Worm (Caenorhabditis elegans) whole organism, young adult: Measurements from ENCODE around the gene ubq-1.
A peak's percentile ranks its signal among the peaks of the same experiment; 100 is the strongest.

ENCODE experiments used
- B0261.1 ChIP-seq: sonication (generic microtip); optimal IDR thresholded peaks from 2 replicates; lab custom pipeline; 2016; ENCODE audit warnings: mild to moderate bottlenecking, missing genetic modification characterization, moderate library complexity, missing compliant biosample characterization
- B0336.3 ChIP-seq: fragments of 200-800 bp; sonication (Bioruptor generic); IDR thresholded peaks from 2 replicates; pipeline ENCODE4 v1.3.6; 2022; ENCODE audit warnings: missing genetic modification characterization, missing compliant biosample characterization
- F33H1.4 ChIP-seq: fragments of 200-800 bp; sonication (Bioruptor generic); IDR thresholded peaks from 2 replicates; pipeline ENCODE4 v1.3.6; 2022; ENCODE audit warnings: missing genetic modification reagents, missing genetic modification characterization, missing compliant biosample characterization
- F37B4.10 ChIP-seq: fragments of 200-800 bp; sonication (Bioruptor generic); IDR thresholded peaks from 2 replicates; pipeline ENCODE4 v1.3.6; 2022; ENCODE audit warnings: missing genetic modification characterization, missing compliant biosample characterization
- F39B2.1 ChIP-seq: fragments of 200-800 bp; sonication (Bioruptor generic); IDR thresholded peaks from 2 replicates; pipeline ENCODE4 v1.3.6; 2022; ENCODE audit warnings: missing genetic modification reagents, missing genetic modification characterization, missing compliant biosample characterization
- F57A8.1 ChIP-seq: fragments of 200-800 bp; sonication (Bioruptor generic); optimal IDR thresholded peaks from 2 replicates; lab custom pipeline; 2018; ENCODE audit warnings: mild to moderate bottlenecking, missing genetic modification characterization, moderate library complexity, missing compliant biosample characterization
- K11D2.4 ChIP-seq: fragments of 200-800 bp; sonication (Bioruptor generic); IDR thresholded peaks from 2 replicates; pipeline ENCODE4 v1.3.6; 2022; ENCODE audit warnings: missing genetic modification reagents, missing genetic modification characterization, missing compliant biosample characterization
- T26A5.8 ChIP-seq: sonication (generic microtip); optimal IDR thresholded peaks from 2 replicates; lab custom pipeline; 2016; ENCODE audit warnings: missing genetic modification characterization, missing compliant biosample characterization
- Y79H2A.3 ChIP-seq: fragments of 200-800 bp; sonication (Bioruptor generic); conservative IDR thresholded peaks from 2 replicates; pipeline ENCODE4 v1.3.6; 2022; ENCODE audit warnings: missing genetic modification reagents, missing genetic modification characterization, missing compliant biosample characterization
- Y95B8A.8 ChIP-seq: fragments of 200-800 bp; sonication (Bioruptor generic); IDR thresholded peaks from 2 replicates; pipeline ENCODE4 v1.3.6; 2022; ENCODE audit warnings: missing genetic modification reagents, missing genetic modification characterization, missing compliant biosample characterization
- akir-1 ChIP-seq: fragments of 200-800 bp; sonication (Bioruptor generic); optimal IDR thresholded peaks from 2 replicates; lab custom pipeline; 2018; ENCODE audit warnings: mild to moderate bottlenecking, missing genetic modification characterization, moderate library complexity, missing compliant biosample characterization
- aptf-3 ChIP-seq: fragments of 200-800 bp; sonication (Bioruptor generic); IDR thresholded peaks from 2 replicates; pipeline ENCODE4 v1.3.6; 2022; ENCODE audit warnings: missing genetic modification characterization, missing compliant biosample characterization
- athp-1 ChIP-seq: sonication (generic microtip); optimal IDR thresholded peaks from 2 replicates; lab custom pipeline; 2017; ENCODE audit warnings: mild to moderate bottlenecking, missing genetic modification characterization, missing compliant biosample characterization
- attf-6 ChIP-seq: fragments of 200-800 bp; sonication (Bioruptor generic); IDR thresholded peaks from 2 replicates; pipeline ENCODE4 v1.3.6; 2022; ENCODE audit warnings: missing genetic modification reagents, missing genetic modification characterization, missing compliant biosample characterization
- cebp-2 ChIP-seq: fragments of 200-800 bp; sonication (Bioruptor generic); IDR thresholded peaks from 2 replicates; pipeline ENCODE4 v1.3.6; 2022; ENCODE audit warnings: missing genetic modification characterization, missing compliant biosample characterization
- ceh-100 ChIP-seq: fragments of 200-800 bp; sonication (Bioruptor generic); IDR thresholded peaks from 2 replicates; pipeline ENCODE4 v1.3.6; 2022; ENCODE audit warnings: missing genetic modification reagents, missing genetic modification characterization, missing compliant biosample characterization
- ceh-79 ChIP-seq: sonication (generic microtip); optimal IDR thresholded peaks from 2 replicates; lab custom pipeline; 2017; ENCODE audit warnings: mild to moderate bottlenecking, missing genetic modification characterization, missing compliant biosample characterization
- chd-7 ChIP-seq: sonication (generic microtip); optimal IDR thresholded peaks from 2 replicates; lab custom pipeline; 2016; ENCODE audit warnings: mild to moderate bottlenecking, missing genetic modification characterization, moderate library complexity, missing compliant biosample characterization
- die-1 ChIP-seq: sonication (generic microtip); optimal IDR thresholded peaks from 2 replicates; lab custom pipeline; 2016; ENCODE audit warnings: missing genotype, mild to moderate bottlenecking, missing genetic modification characterization, missing compliant biosample characterization
- dox-1 ChIP-seq: fragments of 200-800 bp; sonication (Bioruptor generic); IDR thresholded peaks from 2 replicates; pipeline ENCODE4 v1.3.6; 2022; ENCODE audit warnings: missing genetic modification reagents, missing genetic modification characterization, missing compliant biosample characterization
- dpl-1 ChIP-seq: fragments of 150-350 bp; optimal IDR thresholded peaks from 2 replicates; lab custom pipeline; 2014; ENCODE audit warnings: missing biosample characterization, missing genetic modification reagents, missing genetic modification characterization
- egl-44 ChIP-seq: fragments of 200-800 bp; sonication (Bioruptor generic); IDR thresholded peaks from 2 replicates; pipeline ENCODE4 v1.3.6; 2022; ENCODE audit warnings: missing genetic modification reagents, missing genetic modification characterization, missing compliant biosample characterization
- ekl-4 ChIP-seq: fragments of 200-800 bp; sonication (Bioruptor generic); IDR thresholded peaks from 2 replicates; pipeline ENCODE4 v1.3.6; 2022; ENCODE audit warnings: missing genetic modification reagents, missing genetic modification characterization, missing compliant biosample characterization
- him-1 ChIP-seq: sonication (generic microtip); optimal IDR thresholded peaks from 2 replicates; lab custom pipeline; 2016; ENCODE audit warnings: missing genotype, missing genetic modification reagents, missing genetic modification characterization, missing compliant biosample characterization
- hmg-20 ChIP-seq: fragments of 200-800 bp; sonication (Bioruptor generic); IDR thresholded peaks from 2 replicates; pipeline ENCODE4 v1.3.6; 2022; ENCODE audit warnings: missing genetic modification reagents, missing genetic modification characterization, missing compliant biosample characterization
- hrde-1 ChIP-seq: sonication (generic microtip); optimal IDR thresholded peaks from 2 replicates; lab custom pipeline; 2016; ENCODE audit warnings: missing genetic modification characterization, mild to moderate bottlenecking, missing compliant biosample characterization, moderate library complexity, missing genotype, missing genetic modification reagents, borderline replicate concordance
- lag-1 ChIP-seq: fragments of 200-800 bp; sonication (Bioruptor generic); IDR thresholded peaks from 2 replicates; pipeline ENCODE4 v1.3.6; 2022; ENCODE audit warnings: missing genetic modification reagents, missing genetic modification characterization, missing compliant biosample characterization
- let-607 ChIP-seq, 2 experiments: fragments of 200-800 bp in 1 of 2; sonication (Bioruptor generic) in 1 of 2; sonication (generic microtip) in 1 of 2; optimal IDR thresholded peaks; 2 replicates each; lab custom pipeline; 2016 to 2018; ENCODE audit warnings: mild to moderate bottlenecking in 2 of 2, missing compliant biosample characterization in 2 of 2, missing genetic modification characterization in 2 of 2, moderate library complexity in 2 of 2, missing genotype in 1 of 2
- lin-26 ChIP-seq: fragments of 200-800 bp; sonication (Bioruptor generic); IDR thresholded peaks from 2 replicates; pipeline ENCODE4 v1.3.6; 2022; ENCODE audit warnings: missing genetic modification reagents, missing genetic modification characterization, missing compliant biosample characterization
- lir-1 ChIP-seq: fragments of 200-800 bp; sonication (Bioruptor generic); conservative IDR thresholded peaks from 2 replicates; pipeline ENCODE4 v1.3.6; 2022; ENCODE audit warnings: missing genetic modification reagents, missing genetic modification characterization, missing compliant biosample characterization
- madf-10 ChIP-seq: sonication (generic microtip); optimal IDR thresholded peaks from 2 replicates; lab custom pipeline; 2016; ENCODE audit warnings: mild to moderate bottlenecking, missing genetic modification characterization, missing compliant biosample characterization
- madf-3 ChIP-seq: fragments of 200-800 bp; sonication (Bioruptor generic); IDR thresholded peaks from 2 replicates; pipeline ENCODE4 v1.3.6; 2022; ENCODE audit warnings: missing genetic modification reagents, missing genetic modification characterization, missing compliant biosample characterization
- madf-8 ChIP-seq: fragments of 200-800 bp; sonication (Bioruptor generic); conservative IDR thresholded peaks from 2 replicates; pipeline ENCODE4 v1.3.6; 2022; ENCODE audit warnings: missing genetic modification reagents, missing genetic modification characterization, missing compliant biosample characterization
- mcd-1 ChIP-seq: fragments of 200-800 bp; sonication (Bioruptor generic); IDR thresholded peaks from 2 replicates; pipeline ENCODE4 v1.3.6; 2022; ENCODE audit warnings: missing genetic modification reagents, missing genetic modification characterization, missing compliant biosample characterization
- mel-28 ChIP-seq: sonication (generic microtip); optimal IDR thresholded peaks from 2 replicates; lab custom pipeline; 2016; ENCODE audit warnings: borderline replicate concordance, mild to moderate bottlenecking, missing genetic modification characterization, missing compliant biosample characterization
- mxl-1 ChIP-seq: sonication (generic microtip); optimal IDR thresholded peaks from 2 replicates; lab custom pipeline; 2016; ENCODE audit warnings: missing genetic modification characterization, missing compliant biosample characterization
- nhr-179 ChIP-seq: sonication (generic microtip); optimal IDR thresholded peaks from 2 replicates; lab custom pipeline; 2016; ENCODE audit warnings: mild to moderate bottlenecking, missing genetic modification characterization, missing compliant biosample characterization
- rcor-1 ChIP-seq: fragments of 200-800 bp; sonication (Bioruptor generic); IDR thresholded peaks from 2 replicates; pipeline ENCODE4 v1.3.6; 2022; ENCODE audit warnings: missing genetic modification reagents, missing genetic modification characterization, missing compliant biosample characterization
- rpc-1 ChIP-seq, 2 experiments: fragments of 150-350 bp in 1 of 2; sonication (generic microtip) in 1 of 2; optimal IDR thresholded peaks; 2 replicates each; lab custom pipeline; 2014 to 2018; ENCODE audit warnings: missing biosample characterization in 1 of 2, missing genetic modification characterization in 1 of 2, missing genetic modification reagents in 1 of 2, missing genotype in 1 of 2
- somi-1 ChIP-seq: fragments of 200-800 bp; sonication (Bioruptor generic); optimal IDR thresholded peaks from 2 replicates; lab custom pipeline; 2018; ENCODE audit warnings: mild to moderate bottlenecking, missing genetic modification characterization, missing compliant biosample characterization
- tbx-9 ChIP-seq: sonication (generic microtip); optimal IDR thresholded peaks from 2 replicates; lab custom pipeline; 2016; ENCODE audit warnings: borderline replicate concordance, missing genetic modification characterization, inconsistent platforms, missing compliant biosample characterization
- unc-130 ChIP-seq: sonication (generic microtip); optimal IDR thresholded peaks from 2 replicates; lab custom pipeline; 2016; ENCODE audit warnings: missing genetic modification reagents, missing genetic modification characterization, missing compliant biosample characterization
- unc-62 ChIP-seq: fragments of 150-350 bp; optimal IDR thresholded peaks from 2 replicates; lab custom pipeline; 2014; ENCODE audit warnings: missing biosample characterization, missing genetic modification reagents, missing genetic modification characterization
- zim-3 ChIP-seq: sonication (generic microtip); optimal IDR thresholded peaks from 2 replicates; lab custom pipeline; 2017; ENCODE audit warnings: mild to moderate bottlenecking, missing genetic modification characterization, moderate library complexity, missing compliant biosample characterization
- ztf-26 ChIP-seq: sonication (generic microtip); optimal IDR thresholded peaks from 2 replicates; lab custom pipeline; 2017; ENCODE audit warnings: missing genetic modification characterization, missing compliant biosample characterization
- ztf-28 ChIP-seq: fragments of 200-800 bp; sonication (Bioruptor generic); IDR thresholded peaks from 2 replicates; pipeline ENCODE4 v1.3.6; 2022; ENCODE audit warnings: missing genetic modification reagents, missing genetic modification characterization, missing compliant biosample characterization
- ztf-6 ChIP-seq: fragments of 200-800 bp; sonication (Bioruptor generic); IDR thresholded peaks from 2 replicates; pipeline ENCODE4 v1.3.6; 2022; ENCODE audit warnings: missing genetic modification reagents, missing genetic modification characterization, missing compliant biosample characterization

ubq-1 gene

DNA sequence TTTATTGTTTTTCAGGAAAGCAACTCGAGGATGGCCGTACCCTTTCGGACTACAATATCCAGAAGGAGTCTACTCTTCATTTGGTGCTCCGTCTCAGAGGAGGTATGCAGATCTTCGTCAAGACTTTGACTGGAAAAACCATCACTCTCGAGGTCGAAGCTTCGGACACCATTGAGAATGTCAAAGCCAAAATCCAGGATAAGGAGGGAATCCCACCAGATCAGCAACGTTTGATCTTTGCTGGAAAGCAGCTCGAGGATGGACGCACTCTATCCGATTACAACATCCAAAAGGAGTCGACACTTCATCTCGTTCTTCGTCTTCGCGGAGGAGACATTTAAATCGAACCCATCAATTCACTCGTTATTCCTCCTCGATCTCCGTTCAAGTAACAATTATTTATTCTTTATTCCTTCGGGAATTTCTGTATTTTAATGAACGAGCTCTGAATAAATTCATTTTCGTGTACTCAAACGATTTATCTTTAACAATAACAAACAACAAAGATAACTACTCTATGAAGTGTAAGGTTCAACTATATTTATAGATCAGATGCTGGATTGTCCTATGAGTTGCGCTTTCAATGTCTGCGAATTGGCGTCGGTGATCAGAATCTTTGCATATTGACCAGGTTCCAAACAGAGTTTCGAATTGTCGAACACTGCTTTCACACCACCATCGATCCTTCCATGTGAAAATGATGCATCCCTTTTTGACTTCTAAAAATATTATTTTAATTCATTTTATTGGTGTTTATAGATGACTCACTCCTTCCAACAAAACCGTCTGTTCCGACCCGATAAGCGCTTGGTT lies 3.5 kb downstream of the ubq-1 start (continued):
- TF ChIP-seq madf-8 (GFP tag; lab: Robert Waterston, UW) (no peak; the same call in 1 of the 2 replicates), ceh-100 (no peak; the same call in 1 of the 2 replicates), Y79H2A.3 (peak; percentile 92; the same call in 1 of the 2 replicates), hrde-1 (peak; percentile 89), aptf-3 (GFP tag; lab: Robert Waterston, UW) (no peak), ceh-79 (tag; lab: Kevin White, UChicago) (no peak), T26A5.8 (tag; lab: Kevin White, UChicago) (peak; percentile 56), egl-44 (GFP tag; lab: Robert Waterston, UW) (peak; percentile 66), cebp-2 (GFP tag; lab: Robert Waterston, UW) (peak; percentile 88), attf-6 (GFP tag; lab: Robert Waterston, UW) (peak; percentile 55; the same call in 1 of the 2 replicates), die-1 (tag; lab: Kevin White, UChicago) (peak; percentile 46), F57A8.1 (GFP tag; lab: Kevin White, UChicago) (no peak), ztf-6 (no peak), dox-1 (peak; percentile 56), nhr-179 (tag; lab: Kevin White, UChicago) (no peak), rpc-1 (optimal IDR thresholded peaks at IDR 0.05; lab: Kevin White, UChicago) (no peak), rpc-1 (tag; optimal IDR thresholded peaks at IDR 0.05; lab: Kevin White, UChicago) (no peak), madf-10 (tag; lab: Kevin White, UChicago) (peak; percentile 82), B0261.1 (tag; lab: Kevin White, UChicago) (no peak), dpl-1 (GFP tag; lab: Kevin White, UChicago) (no peak), F33H1.4 (GFP tag; lab: Robert Waterston, UW) (peak; percentile 30; the same call in 1 of the 2 replicates), madf-3 (GFP tag; lab: Robert Waterston, UW) (peak; percentile 85), B0336.3 (GFP tag; lab: Robert Waterston, UW) (peak; percentile 93), akir-1 (no peak), ekl-4 (peak; percentile 81), chd-7 (tag; lab: Kevin White, UChicago) (no peak), Y95B8A.8 (peak; percentile 89), let-607 (tag; optimal IDR thresholded peaks at IDR 0.05; lab: Kevin White, UChicago) (peak; percentile 31 to 35), hmg-20 (GFP tag; lab: Robert Waterston, UW) (0 out of 2 replicates have a peak, but pooled peaks have one; percentile 30), unc-130 (GFP tag; lab: Kevin White, UChicago) (no peak), ztf-28 (no peak), K11D2.4 (GFP tag; lab: Robert Waterston, UW) (peak; percentile 67; the same call in 1 of the 2 replicates), somi-1 (GFP tag; lab: Kevin White, UChicago) (peak; percentile 30), lag-1 (GFP tag; lab: Robert Waterston, UW) (no peak), lin-26 (peak; percentile 77; the same call in 1 of the 2 replicates), mcd-1 (GFP tag; lab: Robert Waterston, UW) (peak; percentile 56), F37B4.10 (GFP tag; lab: Robert Waterston, UW) (no peak), mel-28 (tag; lab: Kevin White, UChicago) (peak; percentile 69), F39B2.1 (0 out of 2 replicates have a peak, but pooled peaks have one; percentile 4), lir-1 (GFP tag; lab: Robert Waterston, UW) (no peak), rcor-1 (GFP tag; lab: Robert Waterston, UW) (peak; percentile 73), mxl-1 (tag; lab: Kevin White, UChicago) (peak; percentile 49), tbx-9 (tag; lab: Kevin White, UChicago) (no peak), unc-62 (GFP tag; lab: Kevin White, UChicago) (no peak), zim-3 (tag; lab: Kevin White, UChicago) (peak; percentile 27), ztf-26 (tag; lab: Kevin White, UChicago) (peak; percentile 21), him-1 (tag; lab: Kevin White, UChicago) (peak; percentile 92), athp-1 (tag; lab: Kevin White, UChicago) (peak; percentile 82)
